Fruit fly (Drosophila melanogaster) whole organism, embryonic: ENCODE results near the gene CG2278.

Experiments
- CG1529 ChIP-seq: fragments of 200-800 bp; sonication (Bioruptor generic); optimal IDR thresholded peaks from 3 replicates; lab custom pipeline; 2018; ENCODE audit warnings: missing biosample characterization, missing genetic modification characterization
- CG18619 ChIP-seq: fragments of 200-800 bp; sonication (Bioruptor generic); optimal IDR thresholded peaks from 3 replicates; lab custom pipeline; 2017; ENCODE audit warnings: missing biosample characterization, mild to moderate bottlenecking, missing genetic modification characterization
- Oaz ChIP-seq: fragments of 200-800 bp; sonication (Bioruptor generic); IDR thresholded peaks from 2 replicates; pipeline ENCODE4 v1.3.6; 2022; ENCODE audit warnings: missing biosample characterization, missing genetic modification characterization
- crol ChIP-seq: fragments of 200-800 bp; sonication (Bioruptor generic); IDR thresholded peaks from 2 replicates; pipeline ENCODE4 v1.3.6; 2022; ENCODE audit warnings: missing biosample characterization, missing genetic modification characterization
- ftz-f1 ChIP-seq: fragments of 200-800 bp; sonication (Bioruptor generic); optimal IDR thresholded peaks from 2 replicates; lab custom pipeline; 2016; ENCODE audit warnings: missing biosample characterization, missing genetic modification characterization
- gsb-n ChIP-seq: fragments of 200-800 bp; sonication (Bioruptor generic); optimal IDR thresholded peaks from 3 replicates; lab custom pipeline; 2018; ENCODE audit warnings: missing biosample characterization, mild to moderate bottlenecking, missing genetic modification characterization
- lov ChIP-seq, 2 experiments: fragments of 200-800 bp in 1 of 2; fragments of >200 bp in 1 of 2; sonication (Bioruptor generic) in 1 of 2; IDR thresholded peaks in 1 of 2; optimal IDR thresholded peaks in 1 of 2; 2 replicates in 1 of 2; 3 replicates in 1 of 2; pipeline versions ENCODE4 v1.3.6 to Lab custom; 2017 to 2022; ENCODE audit warnings: missing biosample characterization in 1 of 2, missing genetic modification characterization in 1 of 2
- run ChIP-seq: fragments of 200-800 bp; sonication (Bioruptor generic); optimal IDR thresholded peaks from 3 replicates; lab custom pipeline; 2018; ENCODE audit warnings: missing biosample characterization, mild to moderate bottlenecking, missing genetic modification characterization

DNA sequence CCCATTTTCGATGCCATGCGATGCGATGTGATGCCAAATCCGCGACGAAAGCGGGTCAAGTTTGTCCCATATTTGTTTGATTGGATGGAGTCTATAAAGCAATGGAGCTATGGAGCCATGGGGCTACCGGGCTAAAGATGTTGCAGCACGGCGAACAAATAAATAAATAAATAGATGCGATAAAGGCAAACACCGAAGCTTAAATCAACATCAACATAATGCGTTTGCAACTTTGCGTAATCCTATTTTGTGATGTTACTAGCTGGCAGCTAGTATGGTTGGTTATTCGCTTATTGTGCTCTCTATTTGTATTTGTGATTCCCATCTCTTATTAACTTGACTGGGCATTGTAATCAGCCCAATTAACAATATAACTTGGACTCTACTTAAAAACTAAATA lies 41.9 kb downstream of the CG2278 start:
- TF ChIP-seq ftz-f1 (GFP tag; lab: Kevin White, UChicago) (no peak), CG1529 (GFP tag; lab: Kevin White, UChicago) (no peak), run (no peak), gsb-n (no peak), Oaz (GFP tag; lab: Robert Waterston, UW) (no peak), crol (GFP tag; lab: Robert Waterston, UW) (no peak), lov (optimal IDR thresholded peaks at IDR 0.05; lab: Kevin White, UChicago) (no peak), lov (GFP tag; IDR thresholded peaks at IDR 0.05; lab: Robert Waterston, UW) (no peak), CG18619 (GFP tag; lab: Kevin White, UChicago) (no peak)
